Fruit fly (Drosophila melanogaster) S2 (cell line): ENCODE data around the gene CG5399.

Experiments used
- CG8478 ChIP-seq: fragments of >200 bp; optimal IDR thresholded peaks from 2 replicates; lab custom pipeline; 2018
- CTCF ChIP-seq, 2 experiments: fragments of >200 bp; optimal IDR thresholded peaks; 2 replicates each; lab custom pipeline; 2018

DNA sequence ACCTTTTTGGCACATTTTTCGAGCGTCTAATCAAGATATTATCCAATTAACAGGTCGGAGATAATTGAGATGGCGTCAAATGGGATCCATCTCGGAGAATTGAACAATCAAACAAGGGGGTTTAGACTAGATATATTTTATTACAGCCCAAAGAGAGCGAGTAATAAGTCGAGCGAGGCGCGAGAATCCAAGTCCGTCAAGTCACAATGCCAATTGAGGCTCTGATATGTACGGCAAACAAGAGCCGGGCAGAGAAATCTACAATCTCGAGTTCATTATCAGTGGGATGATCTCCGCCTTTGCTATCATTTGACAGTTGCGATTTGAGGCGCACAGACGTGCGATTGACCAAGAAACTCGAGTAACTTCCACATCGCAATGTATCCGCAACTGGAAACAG, 9.3 kb downstream of the CG5399 start, which contains the start of gene CG5404:
- TF ChIP-seq CTCF (optimal IDR thresholded peaks at IDR 0.05; lab: Kevin White, UChicago) (no peak), CG8478 (lab: Kevin White, UChicago) (no peak)
